Fruit fly (Drosophila melanogaster): ENCODE results near the gene CG17726.

The CG17726 gene

dm6 chr3R:11178300-11178699, 48.3 kb upstream of the CG17726 start (continued):
- TF ChIP-seq Fer1 (GFP tag; optimal IDR thresholded peaks at IDR 0.05) (peak; percentile 22), CG2678 (tag; optimal IDR thresholded peaks at IDR 0.05) (peak; percentile 28), Mes4 (GFP tag; optimal IDR thresholded peaks at IDR 0.05) (no peak), CG9609 (GFP tag; optimal IDR thresholded peaks at IDR 0.05) (no peak), MBD-R2 (GFP tag; IDR thresholded peaks at IDR 0.05) (no peak), row (GFP tag; IDR thresholded peaks at IDR 0.05) (peak; percentile 13; the same call in 1 of the 3 replicates), tap (tag; optimal IDR thresholded peaks at IDR 0.05) (peak; percentile 11), Side (GFP tag; optimal IDR thresholded peaks at IDR 0.05) (no peak), BEAF-32 (GFP tag; optimal IDR thresholded peaks at IDR 0.05) (no peak), bbx (GFP tag; IDR thresholded peaks at IDR 0.05; ENCODE audit: partially characterized antibody) (no peak), exex (tag; optimal IDR thresholded peaks at IDR 0.05) (peak; percentile 42), CG12104 (GFP tag; optimal IDR thresholded peaks at IDR 0.05) (no peak)

- TF ChIP-seq Hey (tag; optimal IDR thresholded peaks at IDR 0.05): peak; percentile 41
- no peak for TF ChIP-seq CG33213 (GFP tag; optimal IDR thresholded peaks at IDR 0.05)
- TF ChIP-seq CG18619 (GFP tag; optimal IDR thresholded peaks at IDR 0.05): no peak
- no peak for TF ChIP-seq cwo (GFP tag; optimal IDR thresholded peaks at IDR 0.05)
- TF ChIP-seq Kr (GFP tag; optimal IDR thresholded peaks at IDR 0.05): no peak
- peak; percentile 87 for TF ChIP-seq Med (GFP tag)
- TF ChIP-seq CG12236 (GFP tag; optimal IDR thresholded peaks at IDR 0.05): no peak
- no peak for TF ChIP-seq CG7357 (GFP tag; IDR thresholded peaks at IDR 0.05)
- TF ChIP-seq CG43689 (GFP tag; IDR thresholded peaks at IDR 0.05): no peak
- no peak for TF ChIP-seq CG30020 (tag; optimal IDR thresholded peaks at IDR 0.05)
- TF ChIP-seq crc (GFP tag; optimal IDR thresholded peaks at IDR 0.05): no peak
- TF ChIP-seq CG11456 (GFP tag; IDR thresholded peaks at IDR 0.05): 0 out of 3 replicates have a peak, but pooled peaks have one; percentile 5
- TF ChIP-seq CG10565 (GFP tag; optimal IDR thresholded peaks at IDR 0.05): no peak
- no peak for TF ChIP-seq Nf-YC (tag; optimal IDR thresholded peaks at IDR 0.05)
- peak; percentile 18; the same call in 1 of the 2 replicates for TF ChIP-seq GATAe (GFP tag; conservative IDR thresholded peaks at IDR 0.05)
- TF ChIP-seq CG8924 (tag; optimal IDR thresholded peaks at IDR 0.05): no peak
- TF ChIP-seq CG9797 (GFP tag; optimal IDR thresholded peaks at IDR 0.05): no peak
- TF ChIP-seq Meics (GFP tag; optimal IDR thresholded peaks at IDR 0.05): peak; percentile 55
- TF ChIP-seq Deaf1 (tag; optimal IDR thresholded peaks at IDR 0.05): no peak
- TF ChIP-seq sob (GFP tag; IDR thresholded peaks at IDR 0.05): no peak
- TF ChIP-seq luna (GFP tag; optimal IDR thresholded peaks at IDR 0.05): no peak
Observed at dm6 chr3R:11195792-11196191, 30.8 kb upstream of the CG17726 start, which contains the start of gene CG18577. TSS of gene CG18577 (plus strand) at chr3R:11196092.

- TF ChIP-seq nom (GFP tag; optimal IDR thresholded peaks at IDR 0.05): peak; percentile 89
- TF ChIP-seq CG9727 (GFP tag; optimal IDR thresholded peaks at IDR 0.05): peak; percentile 100
- TF ChIP-seq MTF-1 (GFP tag; optimal IDR thresholded peaks at IDR 0.05; ENCODE audit: borderline replicate concordance): peak; percentile 84
- peak; percentile 74 for TF ChIP-seq Atf-2 (GFP tag; optimal IDR thresholded peaks at IDR 0.05)
- peak; percentile 96 for TF ChIP-seq D19B (GFP tag; optimal IDR thresholded peaks at IDR 0.05)
- peak; percentile 90 for TF ChIP-seq otp (GFP tag; IDR thresholded peaks at IDR 0.05)
- TF ChIP-seq CG13424 (tag; optimal IDR thresholded peaks at IDR 0.05): peak; percentile 99
- peak; percentile 97 for TF ChIP-seq CG6813 (GFP tag; optimal IDR thresholded peaks at IDR 0.05)
- TF ChIP-seq eve (GFP tag; optimal IDR thresholded peaks at IDR 0.05): peak in 1 of 2 experiments; percentile 99
- peak; percentile 82 for TF ChIP-seq shn (GFP tag; optimal IDR thresholded peaks at IDR 0.05)
- peak; percentile 100 for TF ChIP-seq bcd (GFP tag; optimal IDR thresholded peaks at IDR 0.05)
- TF ChIP-seq ems (GFP tag; optimal IDR thresholded peaks at IDR 0.05): peak; percentile 90
- peak; percentile 85 for TF ChIP-seq Ets97D (GFP tag; optimal IDR thresholded peaks at IDR 0.05)
- peak; percentile 99 for TF ChIP-seq Ets65A (GFP tag)
- TF ChIP-seq HmgZ (tag; optimal IDR thresholded peaks at IDR 0.05): peak; percentile 97
- peak; percentile 93 for TF ChIP-seq CG11560 (tag; IDR thresholded peaks at IDR 0.05)
Observed at dm6 chr3R:11196648-11197388, 29.7 kb upstream of the CG17726 start.

All from whole organism, embryonic.